Worm (Caenorhabditis elegans): ENCODE data around the gene fbxb-51.

Gene fbxb-51

DNA sequence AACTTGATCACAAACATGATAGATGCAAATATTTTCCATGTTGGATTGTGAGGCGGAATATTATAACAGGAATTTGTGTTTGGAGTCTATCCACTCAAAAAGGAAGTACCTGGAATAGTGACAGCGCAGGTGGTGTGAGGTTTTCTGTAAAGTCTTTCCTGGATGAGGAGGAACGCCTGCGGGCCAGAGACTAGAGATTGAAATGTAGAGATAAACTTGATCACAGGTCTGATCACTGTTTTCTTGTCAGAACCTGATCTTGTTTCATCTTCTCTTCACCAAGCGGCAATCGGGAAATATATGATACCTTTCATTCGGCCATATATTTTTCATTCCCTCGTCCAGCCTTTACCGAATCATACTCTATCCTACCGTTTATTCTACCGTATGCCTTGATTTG is 35.8 kb downstream of the fbxb-51 start, which contains the start of gene T07H3.8:
T07H3.8 (plus strand) TSS at position 301 of the 400 bp plus-strand sequence.
- TF ChIP-seq lin-39 (tag; optimal IDR thresholded peaks at IDR 0.05): no peak
- no peak for TF ChIP-seq lin-38 (GFP tag; IDR thresholded peaks at IDR 0.05)
- no peak for TF ChIP-seq pha-4 (GFP tag; IDR thresholded peaks at IDR 0.05)
- no peak for TF ChIP-seq pha-4 (tag; optimal IDR thresholded peaks at IDR 0.05)
- TF ChIP-seq ctbp-1 (GFP tag; IDR thresholded peaks at IDR 0.05): no peak
- TF ChIP-seq dmd-8 (GFP tag; IDR thresholded peaks at IDR 0.05): no peak
- TF ChIP-seq ztf-11 (tag; optimal IDR thresholded peaks at IDR 0.05): no peak
- TF ChIP-seq dve-1 (tag; optimal IDR thresholded peaks at IDR 0.05; ENCODE audit: insufficient read depth): no peak
- no peak for TF ChIP-seq hif-1 (tag; optimal IDR thresholded peaks at IDR 0.05)
- TF ChIP-seq nhr-25 (tag; optimal IDR thresholded peaks at IDR 0.05; ENCODE audit: borderline replicate concordance, insufficient read depth): no peak
- no peak for TF ChIP-seq ceh-20 (GFP tag; IDR thresholded peaks at IDR 0.05)
- no peak for TF ChIP-seq mdl-1 (tag; optimal IDR thresholded peaks at IDR 0.05)
- TF ChIP-seq snpc-4 (tag; optimal IDR thresholded peaks at IDR 0.05): no peak
- no peak for TF ChIP-seq lsy-2 (tag; optimal IDR thresholded peaks at IDR 0.05)
- TF ChIP-seq mep-1 (tag; optimal IDR thresholded peaks at IDR 0.05): no peak
- no peak for TF ChIP-seq aha-1 (tag)
- no peak for TF ChIP-seq egl-43 (GFP tag; IDR thresholded peaks at IDR 0.05)
- no peak for TF ChIP-seq zip-2 (tag; optimal IDR thresholded peaks at IDR 0.05)
- no peak for TF ChIP-seq hlh-30 (tag; optimal IDR thresholded peaks at IDR 0.05; ENCODE audit: insufficient read depth)
- no peak for TF ChIP-seq F49E8.2 (tag; optimal IDR thresholded peaks at IDR 0.05; ENCODE audit: borderline replicate concordance)

DNA sequence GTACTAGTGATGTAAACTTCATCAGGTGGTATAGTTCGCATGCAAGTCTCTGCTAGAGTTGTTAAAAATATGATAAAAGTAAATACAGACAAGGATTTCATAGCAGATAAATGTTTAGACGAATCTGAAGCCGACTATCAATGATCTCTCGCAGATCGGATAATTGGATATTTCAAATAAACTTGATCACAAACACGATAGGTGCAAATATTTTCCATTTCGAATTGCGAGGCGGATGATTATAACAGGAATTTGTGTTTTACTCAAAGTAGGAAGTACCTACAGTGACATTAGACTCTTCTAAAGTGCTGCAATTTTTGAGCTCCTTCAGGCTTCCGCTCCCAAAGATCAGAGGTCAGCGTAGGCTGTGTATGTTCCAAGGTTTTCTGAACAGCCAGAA is 39.3 kb downstream of the fbxb-51 start, which contains the start of gene T07H3.7:
T07H3.7 (minus strand) TSS at position 101 of the 400 bp plus-strand sequence.
- no peak for TF ChIP-seq aha-1 (tag)
- no peak for TF ChIP-seq zag-1 (tag; optimal IDR thresholded peaks at IDR 0.05)
- TF ChIP-seq snpc-1.2 (GFP tag; IDR thresholded peaks at IDR 0.05): no peak
- TF ChIP-seq jun-1 (tag; optimal IDR thresholded peaks at IDR 0.05): no peak

DNA sequence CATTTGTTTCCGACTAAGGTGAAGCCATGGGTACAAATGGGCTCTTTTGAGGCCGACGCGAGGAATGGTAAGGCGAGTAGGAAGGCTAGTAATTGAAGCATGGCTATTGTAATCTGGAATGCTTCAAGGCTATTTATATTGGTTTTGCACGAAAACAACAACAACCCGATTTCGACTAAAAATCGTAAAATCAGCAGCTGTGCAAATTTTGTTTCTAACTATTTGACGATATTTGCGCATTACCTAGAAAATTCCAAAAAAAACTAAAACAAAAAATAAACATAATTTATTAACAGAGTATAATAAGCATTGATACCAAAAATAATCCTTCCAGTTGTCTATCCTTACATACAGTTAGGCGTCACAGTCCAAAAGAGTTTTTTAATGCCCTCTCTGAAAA is 44.6 kb downstream of the fbxb-51 start, which contains the start of gene clec-20:
clec-20 (minus strand) TSS at position 101 of the 400 bp plus-strand sequence.
- TF ChIP-seq aha-1 (tag) (no peak), mxl-2 (GFP tag; conservative IDR thresholded peaks at IDR 0.05) (no peak), nhr-111 (GFP tag; optimal IDR thresholded peaks at IDR 0.05) (no peak), dmd-9 (GFP tag; IDR thresholded peaks at IDR 0.05) (no peak), ceh-44 (GFP tag; IDR thresholded peaks at IDR 0.05) (no peak), mes-2 (tag; optimal IDR thresholded peaks at IDR 0.05; ENCODE audit: poor library complexity, severe bottlenecking) (no peak), dmd-8 (GFP tag; IDR thresholded peaks at IDR 0.05) (no peak), ZK337.2 (GFP tag; IDR thresholded peaks at IDR 0.05) (no peak), madf-9 (GFP tag; conservative IDR thresholded peaks at IDR 0.05) (no peak), spr-1 (tag; optimal IDR thresholded peaks at IDR 0.05) (no peak), snpc-1.2 (GFP tag; IDR thresholded peaks at IDR 0.05) (no peak), tag-97 (GFP tag; IDR thresholded peaks at IDR 0.05) (no peak)

DNA sequence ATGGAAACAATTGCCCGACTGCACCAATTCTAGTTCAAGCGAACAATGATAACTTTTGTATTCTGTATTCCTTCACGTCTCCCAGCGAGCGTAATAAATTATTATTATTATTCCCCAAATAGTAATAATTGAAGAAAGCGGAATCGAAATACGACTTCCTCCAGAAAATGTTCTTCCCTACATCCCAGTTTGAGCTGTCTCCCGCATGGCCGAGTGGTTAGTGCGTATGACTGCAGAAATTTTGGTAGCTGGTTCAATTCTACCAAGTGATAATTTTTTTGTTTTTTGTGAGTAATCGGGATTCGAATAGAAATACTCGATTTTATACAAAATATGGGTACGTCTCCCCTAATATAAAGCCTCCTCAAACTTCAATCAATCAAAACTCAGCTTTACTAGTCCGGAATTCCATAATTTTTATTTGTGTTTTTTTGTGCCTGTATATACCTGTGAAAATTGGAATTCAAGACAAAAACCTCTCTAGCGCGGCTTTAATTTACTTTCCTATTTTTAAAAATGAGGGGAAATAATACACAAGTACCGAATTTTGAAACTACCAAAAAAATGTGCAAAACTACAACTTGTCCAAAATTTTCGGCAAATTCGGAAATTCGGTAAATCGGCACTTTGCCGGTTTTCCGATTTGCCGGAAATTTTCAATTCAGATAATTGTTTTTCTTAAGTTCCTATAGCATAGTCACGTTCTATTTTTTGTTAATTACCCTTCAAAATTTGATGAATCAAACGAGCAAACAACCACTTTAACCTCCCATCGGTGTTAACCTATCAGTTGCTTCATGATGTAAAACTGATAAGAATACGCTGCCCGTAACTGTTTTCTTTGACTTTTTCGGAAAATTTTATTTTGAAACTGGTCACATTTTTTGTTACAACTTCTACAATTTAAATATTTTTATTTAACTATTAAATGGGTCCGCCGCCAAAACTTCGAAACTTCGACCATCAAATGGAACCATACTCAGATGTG is 46.9 kb downstream of the fbxb-51 start, which contains the start of gene bath-46:
bath-46 (plus strand) TSS at position 806 of the 988 bp plus-strand sequence.
- TF ChIP-seq mdl-1 (tag; optimal IDR thresholded peaks at IDR 0.05) (no peak), nhr-111 (GFP tag; optimal IDR thresholded peaks at IDR 0.05) (no peak), aly-2 (tag; optimal IDR thresholded peaks at IDR 0.05) (no peak), lin-13 (GFP tag; optimal IDR thresholded peaks at IDR 0.05) (no peak), hif-1 (tag; optimal IDR thresholded peaks at IDR 0.05) (no peak), F49E8.2 (tag; optimal IDR thresholded peaks at IDR 0.05; ENCODE audit: borderline replicate concordance) (no peak), nhr-76 (tag; optimal IDR thresholded peaks at IDR 0.05) (no peak), nhr-48 (tag; optimal IDR thresholded peaks at IDR 0.05) (no peak), nhr-6 (tag; optimal IDR thresholded peaks at IDR 0.05) (no peak), ztf-11 (tag; optimal IDR thresholded peaks at IDR 0.05) (no peak), Y48G9A.11 (GFP tag; IDR thresholded peaks at IDR 0.05) (no peak), spr-1 (tag; optimal IDR thresholded peaks at IDR 0.05) (no peak), ztf-7 (tag; optimal IDR thresholded peaks at IDR 0.05) (no peak), T26A8.4 (GFP tag; IDR thresholded peaks at IDR 0.05) (no peak), dpl-1 (GFP tag; optimal IDR thresholded peaks at IDR 0.05) (no peak), lin-15B (tag; optimal IDR thresholded peaks at IDR 0.05) (no peak), nhr-41 (GFP tag; IDR thresholded peaks at IDR 0.05) (no peak), mxl-2 (GFP tag; conservative IDR thresholded peaks at IDR 0.05) (no peak), attf-4 (tag; optimal IDR thresholded peaks at IDR 0.05) (no peak)

All from whole organism, L4 larva.